Fruit fly (Drosophila melanogaster): ENCODE measurements around the gene CG12541.

The CG12541 gene

DNA sequence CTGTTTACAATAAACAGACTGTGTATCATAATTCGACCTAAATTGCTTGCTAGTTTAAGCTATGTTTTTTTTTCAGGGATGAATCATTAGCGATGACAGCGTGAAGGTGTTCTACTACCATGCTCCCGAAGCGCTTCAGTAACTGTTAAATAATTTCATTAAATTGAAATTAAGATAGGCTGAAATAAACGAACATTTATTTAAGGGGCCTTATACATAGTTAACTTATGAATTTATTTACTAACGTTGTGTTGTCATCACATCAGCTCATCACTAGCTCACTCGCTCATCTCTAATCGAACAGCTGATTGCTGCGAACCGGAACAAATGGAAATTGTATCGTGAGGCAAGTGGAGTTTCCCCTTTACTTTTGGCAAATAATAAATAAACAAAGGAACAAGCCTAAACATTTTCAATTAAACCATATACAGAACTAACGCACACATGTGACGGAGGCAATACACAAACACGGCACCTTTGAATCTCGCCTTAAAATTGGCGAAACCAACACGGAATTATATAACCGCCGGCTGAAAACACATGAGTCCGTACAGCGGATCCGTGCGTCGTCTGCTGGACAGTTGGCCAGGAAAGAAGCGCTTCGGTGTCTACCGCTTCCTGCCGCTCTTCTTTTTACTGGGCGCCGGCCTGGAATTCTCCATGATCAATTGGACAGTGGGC is 54.6 kb downstream of the CG12541 start, which contains the start of the genes cm, sloth1 and sloth2 (continued):
- TF ChIP-seq gsb-n (tag; optimal IDR thresholded peaks at IDR 0.05): peak; percentile 93
- peak; percentile 83 for TF ChIP-seq CG11085 (GFP tag; IDR thresholded peaks at IDR 0.05)
- peak; percentile 71 for TF ChIP-seq slp2 (GFP tag; optimal IDR thresholded peaks at IDR 0.05)
- peak; percentile 75 for TF ChIP-seq HHEX (GFP tag; optimal IDR thresholded peaks at IDR 0.05)
- peak; percentile 94 for TF ChIP-seq HmgZ (tag; optimal IDR thresholded peaks at IDR 0.05)
- TF ChIP-seq Ptx1 (GFP tag; IDR thresholded peaks at IDR 0.05): peak; percentile 90
- no peak for TF ChIP-seq Hr39 (optimal IDR thresholded peaks at IDR 0.05)
- peak; percentile 69 for TF ChIP-seq Spps (tag; optimal IDR thresholded peaks at IDR 0.05)
- TF ChIP-seq Aef1 (GFP tag; IDR thresholded peaks at IDR 0.05): peak; percentile 87
- peak; percentile 90 for TF ChIP-seq Chrac-16 (GFP tag; optimal IDR thresholded peaks at IDR 0.05)
- peak; percentile 70 for TF ChIP-seq en (GFP tag; optimal IDR thresholded peaks at IDR 0.05)
- peak; percentile 91 for TF ChIP-seq CG34422 (GFP tag; IDR thresholded peaks at IDR 0.05)
- TF ChIP-seq CG18619 (GFP tag; optimal IDR thresholded peaks at IDR 0.05): peak; percentile 73
- TF ChIP-seq CG1792 (GFP tag; optimal IDR thresholded peaks at IDR 0.05): peak; percentile 60
- TF ChIP-seq Lhr (GFP tag; optimal IDR thresholded peaks at IDR 0.05): peak; percentile 70
- TF ChIP-seq CG3847 (GFP tag; IDR thresholded peaks at IDR 0.05): peak; percentile 87
- TF ChIP-seq fu2 (GFP tag; optimal IDR thresholded peaks at IDR 0.05): peak; percentile 88
- peak; percentile 75 for TF ChIP-seq Taf1 (GFP tag; IDR thresholded peaks at IDR 0.05)
- peak; percentile 86 for TF ChIP-seq CG7839 (tag; optimal IDR thresholded peaks at IDR 0.05)
- peak; percentile 73; the same call in 2 of the 3 replicates for TF ChIP-seq croc (GFP tag; conservative IDR thresholded peaks at IDR 0.05)
- peak; percentile 68; the same call in 1 of the 3 replicates for TF ChIP-seq CG7357 (GFP tag; IDR thresholded peaks at IDR 0.05)
- TF ChIP-seq Opbp (GFP tag; IDR thresholded peaks at IDR 0.05; ENCODE audit: partially characterized antibody): peak; percentile 73; the same call in 2 of the 3 replicates
- TF ChIP-seq CG10654 (GFP tag; optimal IDR thresholded peaks at IDR 0.05): peak; percentile 79
- no peak for TF ChIP-seq CG14965 (GFP tag; optimal IDR thresholded peaks at IDR 0.05; ENCODE audit: borderline replicate concordance)
- TF ChIP-seq sob (GFP tag; IDR thresholded peaks at IDR 0.05): peak; percentile 92
- TF ChIP-seq sr (GFP tag; IDR thresholded peaks at IDR 0.05): no peak
- peak; percentile 86 for TF ChIP-seq ttk (GFP tag; IDR thresholded peaks at IDR 0.05)
- peak; percentile 20 for TF ChIP-seq kah (GFP tag; optimal IDR thresholded peaks at IDR 0.05)
- TF ChIP-seq run (tag; optimal IDR thresholded peaks at IDR 0.05): peak; percentile 53
- TF ChIP-seq gsb (GFP tag; IDR thresholded peaks at IDR 0.05): peak; percentile 67
- TF ChIP-seq CG1024 (GFP tag; IDR thresholded peaks at IDR 0.05): peak; percentile 68
- TF ChIP-seq Sry-β (GFP tag; optimal IDR thresholded peaks at IDR 0.05): peak; percentile 69
- peak; percentile 13 for TF ChIP-seq zf30C (GFP tag; optimal IDR thresholded peaks at IDR 0.05)
- TF ChIP-seq vnd (GFP tag; IDR thresholded peaks at IDR 0.05; ENCODE audit: partially characterized antibody): peak; percentile 77
- peak; percentile 87 for TF ChIP-seq CG4617 (GFP tag; optimal IDR thresholded peaks at IDR 0.05; ENCODE audit: borderline replicate concordance)
- TF ChIP-seq ind (GFP tag; optimal IDR thresholded peaks at IDR 0.05): peak; percentile 85
- TF ChIP-seq dpn (GFP tag; optimal IDR thresholded peaks at IDR 0.05): peak; percentile 86 to 89
- no peak for TF ChIP-seq ac (GFP tag; optimal IDR thresholded peaks at IDR 0.05)
- peak; percentile 47 for TF ChIP-seq CG5180 (GFP tag; optimal IDR thresholded peaks at IDR 0.05)
- peak; percentile 63 for TF ChIP-seq CG7372 (GFP tag; IDR thresholded peaks at IDR 0.05)
- TF ChIP-seq dati (GFP tag; IDR thresholded peaks at IDR 0.05): 0 out of 2 replicates have a peak, but pooled peaks have one; percentile 41
- TF ChIP-seq dimm (GFP tag; IDR thresholded peaks at IDR 0.05): peak; percentile 49; the same call in 1 of the 2 replicates
- no peak for TF ChIP-seq CG15073 (GFP tag; optimal IDR thresholded peaks at IDR 0.05)
- TF ChIP-seq CG18262 (tag; optimal IDR thresholded peaks at IDR 0.05): peak; percentile 74
- TF ChIP-seq Nf-YC (tag; optimal IDR thresholded peaks at IDR 0.05): peak; percentile 68
- TF ChIP-seq HLHmδ (GFP tag; optimal IDR thresholded peaks at IDR 0.05): no peak
- no peak for TF ChIP-seq fru (optimal IDR thresholded peaks at IDR 0.05)
- peak; percentile 39 for TF ChIP-seq Adf1 (GFP tag; IDR thresholded peaks at IDR 0.05)
- TF ChIP-seq slou (GFP tag; optimal IDR thresholded peaks at IDR 0.05): peak; percentile 72
- TF ChIP-seq CG11560 (tag; IDR thresholded peaks at IDR 0.05): peak; percentile 52; the same call in 1 of the 3 replicates
- TF ChIP-seq ranshi (GFP tag; IDR thresholded peaks at IDR 0.05): peak; percentile 87

Data from whole organism, embryonic.